Fruit fly (Drosophila melanogaster) whole organism, wandering third instar larva: Measurements from ENCODE around the gene ssp2.

Source experiments
- CG32264 ChIP-seq: fragments of 200-800 bp; sonication (Bioruptor generic); optimal IDR thresholded peaks from 2 replicates; lab custom pipeline; 2016; ENCODE audit warnings: missing biosample characterization, missing genetic modification characterization
- Dfd ChIP-seq: fragments of >200 bp; optimal IDR thresholded peaks from 2 replicates; lab custom pipeline; 2017; ENCODE audit warnings: missing biosample characterization, missing genetic modification characterization
- HLH106 ChIP-seq: fragments of 200-800 bp; optimal IDR thresholded peaks from 3 replicates; lab custom pipeline; 2019; ENCODE audit warnings: missing biosample characterization, mild to moderate bottlenecking, missing genetic modification characterization, moderate library complexity
- N ChIP-seq: fragments of >200 bp; optimal IDR thresholded peaks from 2 replicates; lab custom pipeline; 2018; ENCODE audit warnings: missing biosample characterization, missing external identifiers, missing genetic modification characterization
- OdsH ChIP-seq: fragments of 200-800 bp; sonication (Bioruptor generic); optimal IDR thresholded peaks from 2 replicates; lab custom pipeline; 2016; ENCODE audit warnings: missing biosample characterization, mild to moderate bottlenecking, missing genetic modification characterization
- brk ChIP-seq: fragments of 200-800 bp; sonication (Bioruptor generic); optimal IDR thresholded peaks from 2 replicates; lab custom pipeline; 2016; ENCODE audit warnings: missing biosample characterization, mild to moderate bottlenecking, missing genetic modification characterization
- foxo ChIP-seq, 2 experiments: fragments of 200-800 bp; sonication (Bioruptor generic); optimal IDR thresholded peaks; 2 replicates in 1 of 2; 3 replicates in 1 of 2; lab custom pipeline; 2016 to 2017; ENCODE audit warnings: missing biosample characterization in 2 of 2, missing genetic modification characterization in 2 of 2
- fru ChIP-seq: fragments of 200-800 bp; sonication (Bioruptor generic); optimal IDR thresholded peaks from 3 replicates; lab custom pipeline; 2016; ENCODE audit warnings: missing biosample characterization, mild to moderate bottlenecking, missing genetic modification characterization
- h ChIP-seq: fragments of 200-800 bp; sonication (Bioruptor generic); optimal IDR thresholded peaks from 3 replicates; lab custom pipeline; 2016; ENCODE audit warnings: missing biosample characterization, mild to moderate bottlenecking, missing genetic modification characterization
- jim ChIP-seq: fragments of 175-275, 200-325 bp; sonication (Bioruptor generic); optimal IDR thresholded peaks from 2 replicates; lab custom pipeline; 2016; ENCODE audit warnings: missing biosample characterization, mild to moderate bottlenecking, missing genetic modification characterization
- psq ChIP-seq: fragments of 200-800 bp; sonication (Bioruptor generic); optimal IDR thresholded peaks from 3 replicates; lab custom pipeline; 2017; ENCODE audit warnings: missing biosample characterization, mild to moderate bottlenecking, missing genetic modification characterization, moderate library complexity

DNA sequence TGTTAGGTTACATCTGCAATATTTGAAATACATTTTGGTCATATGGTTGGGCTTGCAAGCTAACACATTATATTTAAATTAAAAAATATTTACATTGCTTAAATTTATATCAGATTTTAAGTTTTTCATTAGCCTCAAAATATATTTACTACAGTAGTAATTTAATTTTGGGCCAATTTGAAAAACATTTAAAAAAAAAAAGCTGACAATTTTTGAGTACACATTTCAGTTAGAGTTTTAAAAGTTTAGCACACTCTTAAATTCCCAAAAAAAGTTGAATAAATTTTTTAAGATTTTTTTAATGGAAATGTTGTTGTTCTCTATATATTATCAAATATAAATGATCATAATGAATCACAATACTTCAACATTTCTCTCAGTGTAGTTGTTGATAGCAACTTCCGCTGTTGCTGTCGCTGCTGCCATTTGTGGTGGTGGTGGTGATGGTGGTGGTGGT, 7.8 kb upstream of the ssp2 start:
- TF ChIP-seq brk (no peak), h (GFP tag; lab: Kevin White, UChicago) (peak; percentile 5), psq (GFP tag; lab: Kevin White, UChicago) (peak; percentile 6), fru (GFP tag; lab: Kevin White, UChicago) (no peak), Dfd (GFP tag; lab: Kevin White, UChicago) (no peak), HLH106 (tag; lab: Kevin White, UChicago) (no peak), N (GFP tag; lab: Kevin White, UChicago) (no peak), foxo (GFP tag; optimal IDR thresholded peaks at IDR 0.05; lab: Kevin White, UChicago) (peak in 1 of 2 experiments; percentile 34), CG32264 (GFP tag; lab: Kevin White, UChicago) (no peak), jim (GFP tag; lab: Kevin White, UChicago) (no peak), OdsH (GFP tag; lab: Kevin White, UChicago) (peak; percentile 14)
